Fruit fly (Drosophila melanogaster): ENCODE data around the gene TyrR.

- TF ChIP-seq pad (GFP tag; optimal IDR thresholded peaks at IDR 0.05) = no peak
- no peak for TF ChIP-seq CG14711 (tag; optimal IDR thresholded peaks at IDR 0.05)
- no peak for TF ChIP-seq kay (GFP tag; ENCODE audit: borderline replicate concordance)
- TF ChIP-seq toe (GFP tag; optimal IDR thresholded peaks at IDR 0.05) = peak; percentile 52
- TF ChIP-seq Hr96 (GFP tag; optimal IDR thresholded peaks at IDR 0.05) = no peak
- TF ChIP-seq CG11617 (GFP tag; optimal IDR thresholded peaks at IDR 0.05) = no peak
- no peak for TF ChIP-seq bab1 (GFP tag; optimal IDR thresholded peaks at IDR 0.05)
- no peak for TF ChIP-seq CG12768 (GFP tag; optimal IDR thresholded peaks at IDR 0.05)
- TF ChIP-seq Crg-1 (GFP tag; optimal IDR thresholded peaks at IDR 0.05) = no peak
- no peak for TF ChIP-seq cnc (optimal IDR thresholded peaks at IDR 0.05)
- no peak for TF ChIP-seq CG1620 (GFP tag; optimal IDR thresholded peaks at IDR 0.05)
These were observed 14.0 kb upstream of the TyrR start for dm6 chr3R:17776952-17777407.

All from whole organism, adult.